Worm (Caenorhabditis elegans) whole organism, late embryonic: ENCODE measurements around the gene atg-3.

Experiments
- K02D7.2 ChIP-seq: sonication (generic microtip); optimal IDR thresholded peaks from 2 replicates; lab custom pipeline; 2017; ENCODE audit warnings: mild to moderate bottlenecking, missing genetic modification characterization, missing compliant biosample characterization
- K09A11.1 ChIP-seq: sonication (generic microtip); optimal IDR thresholded peaks from 2 replicates; lab custom pipeline; 2017; ENCODE audit warnings: antibody characterized with exemption, mild to moderate bottlenecking, missing genetic modification characterization, missing compliant biosample characterization; ENCODE audit not compliant: insufficient read depth
- T23F11.4 ChIP-seq: fragments of 200-800 bp; sonication (Bioruptor generic); optimal IDR thresholded peaks from 2 replicates; lab custom pipeline; 2018; ENCODE audit warnings: mild to moderate bottlenecking, missing genetic modification characterization, missing compliant biosample characterization
- ama-1 ChIP-seq: fragments of 150-350 bp; optimal IDR thresholded peaks from 2 replicates; lab custom pipeline; 2014
- ceh-19 ChIP-seq: fragments of 200-800 bp; sonication (Bioruptor generic); optimal IDR thresholded peaks from 2 replicates; lab custom pipeline; 2018; ENCODE audit warnings: mild to moderate bottlenecking, missing genetic modification characterization, missing compliant biosample characterization
- ceh-2 ChIP-seq: sonication (generic microtip); optimal IDR thresholded peaks from 2 replicates; lab custom pipeline; 2016; ENCODE audit warnings: missing genotype, missing genetic modification characterization, missing compliant biosample characterization
- ceh-30 ChIP-seq: fragments of 150-350 bp; optimal IDR thresholded peaks from 2 replicates; lab custom pipeline; 2014; ENCODE audit warnings: missing biosample characterization, missing genetic modification characterization
- ceh-48 ChIP-seq: sonication (generic microtip); optimal IDR thresholded peaks from 2 replicates; lab custom pipeline; 2016; ENCODE audit warnings: missing genetic modification characterization, inconsistent platforms, missing compliant biosample characterization
- ceh-6 ChIP-seq: fragments of 200-800 bp; sonication (Bioruptor generic); optimal IDR thresholded peaks from 2 replicates; lab custom pipeline; 2018; ENCODE audit warnings: mild to moderate bottlenecking, missing genetic modification characterization, missing compliant biosample characterization
- ceh-9 ChIP-seq: sonication (generic microtip); optimal IDR thresholded peaks from 2 replicates; lab custom pipeline; 2016; ENCODE audit warnings: mild to moderate bottlenecking, missing genetic modification characterization, inconsistent platforms, missing compliant biosample characterization
- che-1 ChIP-seq: sonication (generic microtip); optimal IDR thresholded peaks from 2 replicates; lab custom pipeline; 2016; ENCODE audit warnings: mild to moderate bottlenecking, missing genetic modification characterization, missing compliant biosample characterization
- dmd-4 ChIP-seq: sonication (generic microtip); optimal IDR thresholded peaks from 2 replicates; lab custom pipeline; 2016; ENCODE audit warnings: borderline replicate concordance, missing genetic modification characterization, missing compliant biosample characterization
- dve-1 ChIP-seq: sonication (generic microtip); optimal IDR thresholded peaks from 2 replicates; lab custom pipeline; 2017; ENCODE audit warnings: antibody characterized with exemption, mild to moderate bottlenecking, missing genetic modification characterization, missing compliant biosample characterization
- elt-4 ChIP-seq: sonication (generic microtip); optimal IDR thresholded peaks from 2 replicates; lab custom pipeline; 2016; ENCODE audit warnings: missing genetic modification characterization, missing compliant biosample characterization
- ets-4 ChIP-seq: sonication (generic microtip); optimal IDR thresholded peaks from 2 replicates; lab custom pipeline; 2016; ENCODE audit warnings: missing genetic modification characterization, missing compliant biosample characterization
- eyg-1 ChIP-seq: sonication (generic microtip); optimal IDR thresholded peaks from 2 replicates; lab custom pipeline; 2016; ENCODE audit warnings: missing genotype, missing genetic modification characterization, missing compliant biosample characterization
- fax-1 ChIP-seq: sonication (generic microtip); optimal IDR thresholded peaks from 2 replicates; lab custom pipeline; 2016; ENCODE audit warnings: missing genotype, missing genetic modification characterization, missing compliant biosample characterization
- hlh-6 ChIP-seq: sonication (generic microtip); optimal IDR thresholded peaks from 2 replicates; lab custom pipeline; 2016; ENCODE audit warnings: missing genotype, missing genetic modification characterization, missing compliant biosample characterization
- hlh-8 ChIP-seq: sonication (generic microtip); optimal IDR thresholded peaks from 2 replicates; lab custom pipeline; 2016; ENCODE audit warnings: missing genotype, missing genetic modification characterization, missing compliant biosample characterization
- nfya-1 ChIP-seq: sonication (generic microtip); optimal IDR thresholded peaks from 2 replicates; lab custom pipeline; 2017; ENCODE audit warnings: missing genetic modification characterization, mild to moderate bottlenecking, missing compliant biosample characterization, antibody characterized with exemption, moderate library complexity
- nhr-11 ChIP-seq: fragments of 150-350 bp; optimal IDR thresholded peaks from 2 replicates; lab custom pipeline; 2014; ENCODE audit warnings: missing biosample characterization, missing genetic modification characterization
- nhr-232 ChIP-seq: sonication (generic microtip); optimal IDR thresholded peaks from 2 replicates; lab custom pipeline; 2016; ENCODE audit warnings: missing genetic modification characterization, missing compliant biosample characterization
- odd-2 ChIP-seq: sonication (generic microtip); optimal IDR thresholded peaks from 2 replicates; lab custom pipeline; 2017; ENCODE audit warnings: antibody characterized with exemption, mild to moderate bottlenecking, missing genetic modification characterization, missing compliant biosample characterization
- pag-3 ChIP-seq: sonication (generic microtip); optimal IDR thresholded peaks from 2 replicates; lab custom pipeline; 2016; ENCODE audit warnings: missing compliant biosample characterization, missing genetic modification characterization, borderline replicate concordance
- pat-9 ChIP-seq: fragments of 200-800 bp; sonication (Bioruptor generic); optimal IDR thresholded peaks from 2 replicates; lab custom pipeline; 2018; ENCODE audit warnings: mild to moderate bottlenecking, missing genetic modification characterization, moderate library complexity, missing compliant biosample characterization
- pax-1 ChIP-seq: fragments of 150-350 bp; optimal IDR thresholded peaks from 2 replicates; lab custom pipeline; 2014; ENCODE audit warnings: missing biosample characterization, missing genetic modification characterization
- pha-2 ChIP-seq: sonication (generic microtip); optimal IDR thresholded peaks from 2 replicates; lab custom pipeline; 2017; ENCODE audit warnings: mild to moderate bottlenecking, missing genetic modification characterization, missing compliant biosample characterization
- pha-4 ChIP-seq: fragments of 150-350 bp; optimal IDR thresholded peaks from 2 replicates; lab custom pipeline; 2018; ENCODE audit warnings: missing biosample characterization, missing genetic modification reagents, missing genetic modification characterization
- pros-1 ChIP-seq: fragments of 150-350 bp; optimal IDR thresholded peaks from 2 replicates; lab custom pipeline; 2014; ENCODE audit warnings: missing biosample characterization, missing genetic modification reagents, missing genetic modification characterization
- rnt-1 ChIP-seq: sonication (generic microtip); optimal IDR thresholded peaks from 2 replicates; lab custom pipeline; 2016; ENCODE audit warnings: missing genetic modification characterization, missing compliant biosample characterization
- sox-2 ChIP-seq: fragments of 200-800 bp; sonication (Bioruptor generic); IDR thresholded peaks from 2 replicates; pipeline ENCODE4 v1.3.6; 2022; ENCODE audit warnings: missing genetic modification reagents, missing genetic modification characterization, missing compliant biosample characterization
- unc-3 ChIP-seq, 2 experiments: fragments of 200-800 bp in 1 of 2; sonication (Bioruptor generic) in 1 of 2; sonication (generic microtip) in 1 of 2; conservative IDR thresholded peaks in 1 of 2; optimal IDR thresholded peaks in 1 of 2; 2 replicates each; pipeline versions ENCODE4 v1.3.6 to Lab custom; 2016 to 2022; ENCODE audit warnings: missing compliant biosample characterization in 2 of 2, missing genetic modification characterization in 2 of 2, missing genetic modification reagents in 1 of 2
- unc-42 ChIP-seq: sonication (generic microtip); optimal IDR thresholded peaks from 2 replicates; lab custom pipeline; 2016; ENCODE audit warnings: missing genotype, missing genetic modification characterization, missing compliant biosample characterization
- unc-55 ChIP-seq: sonication (generic microtip); optimal IDR thresholded peaks from 2 replicates; lab custom pipeline; 2017; ENCODE audit warnings: missing biosample characterization, missing genetic modification reagents, missing genetic modification characterization
- unc-86 ChIP-seq: sonication (generic microtip); optimal IDR thresholded peaks from 2 replicates; lab custom pipeline; 2016; ENCODE audit warnings: missing genetic modification characterization, missing compliant biosample characterization
- zip-5 ChIP-seq: sonication (generic microtip); optimal IDR thresholded peaks from 2 replicates; lab custom pipeline; 2016; ENCODE audit warnings: missing genetic modification characterization, missing compliant biosample characterization

Gene atg-3

DNA sequence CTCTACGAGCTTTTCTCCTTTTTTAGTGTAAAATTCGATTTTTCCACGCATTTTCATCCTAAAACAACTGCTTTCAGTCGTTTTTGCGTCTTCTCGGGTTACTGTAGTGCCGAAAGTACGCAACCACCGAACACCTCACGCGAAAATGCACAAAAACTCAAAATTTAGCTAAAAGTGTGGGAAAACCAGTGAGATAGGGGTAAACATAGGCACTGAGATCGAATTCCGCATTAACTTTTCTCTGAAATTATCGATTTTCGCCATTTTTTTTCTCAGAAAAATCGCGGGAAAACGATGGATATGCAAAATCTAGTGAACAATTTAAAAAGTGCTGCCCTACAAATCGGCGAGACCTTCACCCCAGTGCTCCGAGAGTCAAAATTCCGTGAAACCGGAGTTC lies at the start of gene atg-3:
Gene atg-3 (plus strand): TSS at position 301 of the 400 bp plus-strand sequence.
- TF ChIP-seq hlh-6 (no peak), K09A11.1 (tag; lab: Kevin White, UChicago) (no peak), ama-1 (lab: Kevin White, UChicago) (no peak), ceh-6 (GFP tag; lab: Kevin White, UChicago) (no peak), unc-55 (no peak), ceh-2 (tag; lab: Kevin White, UChicago) (no peak), nhr-232 (tag; lab: Kevin White, UChicago) (no peak), unc-3 (GFP tag; conservative IDR thresholded peaks at IDR 0.05; lab: Robert Waterston, UW) (no peak), unc-3 (tag; optimal IDR thresholded peaks at IDR 0.05; lab: Kevin White, UChicago) (no peak), pros-1 (no peak), K02D7.2 (tag; lab: Kevin White, UChicago) (no peak), pax-1 (tag; lab: Kevin White, UChicago) (no peak), zip-5 (no peak)

DNA sequence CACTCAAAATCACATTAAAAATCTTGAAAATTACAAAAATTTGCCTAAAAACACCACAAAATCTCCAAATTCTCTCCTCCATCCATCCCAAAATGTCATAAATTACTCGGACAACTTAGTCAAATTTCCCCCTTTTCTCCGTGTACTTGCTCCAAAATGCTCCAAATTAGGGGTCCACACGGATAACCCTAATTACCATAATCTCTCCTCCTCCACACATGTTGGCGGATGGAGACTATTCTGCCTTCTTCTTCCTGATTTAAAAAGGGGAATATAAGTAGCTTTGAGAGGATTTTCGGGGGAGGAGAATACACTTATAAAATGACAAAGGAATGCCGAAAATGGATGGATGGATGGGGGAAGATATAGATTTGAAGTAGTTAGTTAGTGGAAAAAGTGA lies 48.5 kb upstream of the atg-3 start:
- no peak for TF ChIP-seq unc-86 (tag; lab: Kevin White, UChicago)
- TF ChIP-seq sox-2 (GFP tag; lab: Robert Waterston, UW): no peak
- TF ChIP-seq pha-4: no peak
- peak; percentile 81 for TF ChIP-seq unc-42 (tag; lab: Kevin White, UChicago)
- no peak for TF ChIP-seq pag-3 (tag; lab: Kevin White, UChicago)
- no peak for TF ChIP-seq nfya-1
- TF ChIP-seq ceh-48 (tag; lab: Kevin White, UChicago): no peak

DNA sequence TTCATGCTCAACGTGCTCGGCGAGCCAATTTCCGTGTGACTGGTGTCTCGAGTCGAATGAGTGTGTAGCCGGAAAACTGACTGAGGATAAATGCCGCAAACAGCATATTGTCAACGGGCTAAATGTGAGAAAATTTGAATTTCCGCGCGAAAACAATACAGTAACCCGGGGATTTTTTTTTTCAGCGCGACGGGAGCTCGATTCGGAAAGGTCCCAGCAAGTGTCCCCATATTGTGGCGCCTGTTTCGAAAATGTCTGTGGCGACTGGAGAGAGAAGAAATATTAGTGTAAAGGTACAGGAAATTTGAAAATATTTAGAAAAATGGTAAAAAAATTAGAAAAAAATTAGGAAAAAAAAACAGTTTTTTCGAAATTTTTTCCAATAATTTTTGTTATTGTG lies 39.2 kb upstream of the atg-3 start:
- no peak for TF ChIP-seq dve-1 (tag; lab: Kevin White, UChicago)
- TF ChIP-seq ama-1 (lab: Kevin White, UChicago): no peak
- no peak for TF ChIP-seq eyg-1 (tag; lab: Kevin White, UChicago)
- no peak for TF ChIP-seq fax-1 (tag; lab: Kevin White, UChicago)
- TF ChIP-seq odd-2: no peak
- TF ChIP-seq pha-4: no peak
- no peak for TF ChIP-seq nfya-1
- no peak for TF ChIP-seq dmd-4
- TF ChIP-seq ceh-9 (tag; lab: Kevin White, UChicago): no peak
- no peak for TF ChIP-seq hlh-6
- TF ChIP-seq ceh-2 (tag; lab: Kevin White, UChicago): no peak
- TF ChIP-seq pag-3 (tag; lab: Kevin White, UChicago): no peak
- TF ChIP-seq che-1 (tag; lab: Kevin White, UChicago): no peak
- no peak for TF ChIP-seq elt-4 (tag; lab: Kevin White, UChicago)
- no peak for TF ChIP-seq T23F11.4 (GFP tag; lab: Kevin White, UChicago)
- TF ChIP-seq hlh-8: no peak
- TF ChIP-seq ceh-19 (GFP tag; lab: Kevin White, UChicago): no peak
- TF ChIP-seq sox-2 (GFP tag; lab: Robert Waterston, UW): no peak

DNA sequence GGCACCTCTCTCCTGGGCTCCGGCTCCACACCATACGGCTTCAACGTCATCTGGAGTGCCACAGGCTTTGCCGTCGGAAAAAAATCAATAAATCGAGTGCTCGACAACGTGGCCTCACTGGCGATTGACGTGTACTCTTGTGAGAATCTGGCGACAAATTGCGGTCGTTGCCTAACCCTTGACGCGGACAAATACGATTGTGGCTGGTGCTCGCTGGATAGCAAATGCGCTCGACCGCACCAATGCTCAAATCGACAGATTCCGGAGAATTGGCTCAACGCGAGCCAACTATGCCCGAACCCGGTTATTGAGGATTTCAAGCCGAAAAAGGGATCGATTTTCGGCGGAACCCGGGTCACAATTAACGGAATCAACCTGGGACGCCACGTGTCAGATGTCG lies 37.9 kb upstream of the atg-3 start:
- no peak for TF ChIP-seq nhr-11 (tag; lab: Kevin White, UChicago)
- TF ChIP-seq pha-2 (tag; lab: Kevin White, UChicago): no peak
- no peak for TF ChIP-seq sox-2 (GFP tag; lab: Robert Waterston, UW)
- no peak for TF ChIP-seq rnt-1
- no peak for TF ChIP-seq ceh-2 (tag; lab: Kevin White, UChicago)
- no peak for TF ChIP-seq unc-86 (tag; lab: Kevin White, UChicago)
- no peak for TF ChIP-seq ets-4 (tag; lab: Kevin White, UChicago)
- no peak for TF ChIP-seq ceh-30 (tag; lab: Kevin White, UChicago)
- TF ChIP-seq pat-9 (tag; lab: Kevin White, UChicago): no peak
